Fruit fly (Drosophila melanogaster): Measurements from ENCODE around the gene Osi3.

Gene Osi3

DNA sequence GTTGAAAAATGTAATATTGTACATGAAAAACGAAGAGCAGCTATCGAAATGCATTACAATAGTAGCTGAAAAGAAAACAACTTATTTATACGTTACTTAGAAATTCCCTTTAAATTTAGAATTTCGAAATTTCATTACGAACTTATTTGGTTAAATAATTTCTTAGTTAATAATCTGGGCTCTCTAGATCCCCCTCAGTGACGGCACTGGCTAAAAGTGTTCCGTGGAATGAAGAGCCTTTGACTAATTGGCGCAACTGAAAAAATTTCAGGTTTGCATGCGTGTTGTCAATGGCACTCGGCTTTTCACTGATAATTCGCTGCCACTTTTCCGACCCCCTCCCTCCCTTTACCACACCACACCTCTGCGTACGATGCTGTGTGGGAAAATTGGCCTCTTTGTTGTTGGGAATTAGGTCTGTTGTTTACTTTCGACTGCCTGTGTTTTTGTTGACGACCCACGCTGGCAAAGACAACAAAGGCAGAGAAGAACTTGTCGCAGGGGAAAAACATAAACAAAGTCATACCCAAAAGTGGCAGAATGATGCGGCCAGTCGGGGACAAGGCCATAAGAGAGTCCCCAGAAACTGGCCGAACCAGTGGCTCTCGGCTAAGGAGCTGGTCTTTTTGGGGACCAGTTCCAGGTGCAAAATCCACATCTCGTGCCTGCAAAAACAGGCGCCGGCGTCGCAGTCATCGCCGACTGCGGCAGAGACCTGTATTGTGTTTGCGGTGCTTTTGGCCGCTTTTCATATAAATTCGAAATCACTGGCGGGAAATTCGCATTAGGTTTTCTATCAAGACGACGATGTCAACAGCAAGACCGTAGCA lies at the start of gene Osi3:
Gene Osi3, plus strand, starts transcription at position 780 of the 830 bp plus-strand sequence.
- TF ChIP-seq kay (GFP tag; ENCODE audit: borderline replicate concordance) (no peak), Mnt (GFP tag; optimal IDR thresholded peaks at IDR 0.05) (no peak), Hr96 (GFP tag; optimal IDR thresholded peaks at IDR 0.05) (no peak), toe (GFP tag; optimal IDR thresholded peaks at IDR 0.05) (no peak), Clk (GFP tag; optimal IDR thresholded peaks at IDR 0.05) (no peak), CG5204 (GFP tag; optimal IDR thresholded peaks at IDR 0.05) (no peak), cic (GFP tag; optimal IDR thresholded peaks at IDR 0.05) (no peak), CG11617 (GFP tag; optimal IDR thresholded peaks at IDR 0.05) (no peak), tj (GFP tag; optimal IDR thresholded peaks at IDR 0.05) (no peak), cnc (optimal IDR thresholded peaks at IDR 0.05) (no peak), CG33017 (tag; optimal IDR thresholded peaks at IDR 0.05) (no peak), bab1 (GFP tag; optimal IDR thresholded peaks at IDR 0.05) (no peak), CG12768 (GFP tag; optimal IDR thresholded peaks at IDR 0.05) (no peak), CG14711 (tag; optimal IDR thresholded peaks at IDR 0.05) (no peak), CG7045 (GFP tag; optimal IDR thresholded peaks at IDR 0.05) (no peak), CG1620 (GFP tag; optimal IDR thresholded peaks at IDR 0.05) (no peak)

DNA sequence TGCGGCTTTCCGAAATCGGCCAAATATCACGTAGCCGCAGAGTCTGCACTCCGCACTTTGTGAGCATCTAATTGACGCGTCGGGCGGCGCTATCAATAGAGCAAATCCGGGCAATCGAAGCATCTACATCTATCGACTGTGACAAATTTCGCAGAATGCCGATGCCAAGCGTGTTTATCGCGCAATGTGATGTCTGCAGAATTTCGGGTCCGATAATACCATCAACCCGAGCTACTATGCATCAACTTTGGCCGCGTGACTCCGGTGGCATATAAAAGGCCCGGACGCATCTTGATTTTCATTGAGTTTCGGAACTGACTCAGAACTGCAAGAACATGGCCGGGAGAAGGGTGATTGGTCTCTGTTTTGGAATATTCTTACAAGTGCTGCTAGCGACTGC lies 48.4 kb upstream of the Osi3 start, which contains the start of gene CG1077:
Gene CG1077, plus strand, starts transcription at position 301 of the 400 bp plus-strand sequence.
- TF ChIP-seq CG33017 (tag; optimal IDR thresholded peaks at IDR 0.05): no peak
- no peak for TF ChIP-seq CG7101 (tag; optimal IDR thresholded peaks at IDR 0.05)
- no peak for TF ChIP-seq cic (GFP tag; optimal IDR thresholded peaks at IDR 0.05)
- TF ChIP-seq Clk (GFP tag; optimal IDR thresholded peaks at IDR 0.05): no peak
- no peak for TF ChIP-seq bab1 (GFP tag; optimal IDR thresholded peaks at IDR 0.05)
- no peak for TF ChIP-seq Mnt (GFP tag; optimal IDR thresholded peaks at IDR 0.05)
- no peak for TF ChIP-seq pad (GFP tag; optimal IDR thresholded peaks at IDR 0.05)

DNA sequence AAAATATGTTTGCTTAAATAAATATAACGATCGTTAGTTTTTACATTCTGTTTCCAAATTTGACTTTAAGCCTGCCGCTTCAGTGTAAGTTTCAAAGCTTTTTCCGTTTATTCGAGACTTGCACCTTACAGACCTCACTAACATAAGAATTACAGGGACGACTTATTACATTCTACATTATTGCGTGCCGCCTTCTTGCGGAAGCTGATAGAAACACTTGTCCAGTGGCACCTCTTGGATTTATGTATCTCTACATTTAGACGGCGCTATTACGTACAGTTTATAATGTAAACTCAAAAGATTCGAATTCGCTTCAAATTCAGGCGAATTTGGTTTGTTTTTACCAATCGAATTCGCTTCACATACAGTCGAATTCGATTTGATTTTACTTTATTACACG lies 44.9 kb upstream of the Osi3 start:
- TF ChIP-seq CG33017 (tag; optimal IDR thresholded peaks at IDR 0.05): no peak
- no peak for TF ChIP-seq Clk (GFP tag; optimal IDR thresholded peaks at IDR 0.05)
- TF ChIP-seq Mnt (GFP tag; optimal IDR thresholded peaks at IDR 0.05): no peak
- TF ChIP-seq CG11617 (GFP tag; optimal IDR thresholded peaks at IDR 0.05): no peak
- TF ChIP-seq CG5204 (GFP tag; optimal IDR thresholded peaks at IDR 0.05): no peak
- no peak for TF ChIP-seq toe (GFP tag; optimal IDR thresholded peaks at IDR 0.05)
- TF ChIP-seq CG7101 (tag; optimal IDR thresholded peaks at IDR 0.05): no peak
- no peak for TF ChIP-seq kay (GFP tag; ENCODE audit: borderline replicate concordance)
- no peak for TF ChIP-seq Hr96 (GFP tag; optimal IDR thresholded peaks at IDR 0.05)
- no peak for TF ChIP-seq CG14711 (tag; optimal IDR thresholded peaks at IDR 0.05)
- TF ChIP-seq pad (GFP tag; optimal IDR thresholded peaks at IDR 0.05): no peak
- TF ChIP-seq bab1 (GFP tag; optimal IDR thresholded peaks at IDR 0.05): no peak
- no peak for TF ChIP-seq tj (GFP tag; optimal IDR thresholded peaks at IDR 0.05)

DNA sequence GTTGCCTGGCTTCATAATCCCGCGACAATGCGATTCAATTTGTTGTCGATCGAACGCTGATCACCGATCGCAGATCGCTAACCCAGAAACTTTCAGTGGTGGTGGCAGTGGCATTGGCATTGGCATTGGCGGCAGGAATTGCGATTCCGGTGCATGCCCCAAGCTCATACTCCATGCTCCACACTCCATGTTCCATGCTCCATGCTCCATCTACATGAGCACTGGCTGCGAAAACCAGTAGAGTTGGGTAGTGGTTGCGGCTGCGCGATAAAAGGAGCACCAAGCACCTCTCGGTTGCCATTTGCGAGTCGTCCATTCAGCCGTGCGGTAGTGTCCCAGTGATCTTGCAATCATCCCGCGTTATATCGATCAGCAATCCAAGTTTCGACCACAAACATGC lies 42.4 kb upstream of the Osi3 start, which contains the start of gene Osi1:
Gene Osi1, plus strand, starts transcription at position 301 of the 400 bp plus-strand sequence.
- TF ChIP-seq bab1 (GFP tag; optimal IDR thresholded peaks at IDR 0.05) (no peak), toe (GFP tag; optimal IDR thresholded peaks at IDR 0.05) (no peak), CG12768 (GFP tag; optimal IDR thresholded peaks at IDR 0.05) (no peak), pad (GFP tag; optimal IDR thresholded peaks at IDR 0.05) (no peak), Crg-1 (GFP tag; optimal IDR thresholded peaks at IDR 0.05) (no peak), kay (GFP tag; ENCODE audit: borderline replicate concordance) (no peak), ovo (GFP tag; optimal IDR thresholded peaks at IDR 0.05) (no peak), CG7045 (GFP tag; optimal IDR thresholded peaks at IDR 0.05) (no peak), Mnt (GFP tag; optimal IDR thresholded peaks at IDR 0.05) (no peak), CG33017 (tag; optimal IDR thresholded peaks at IDR 0.05) (no peak)

DNA sequence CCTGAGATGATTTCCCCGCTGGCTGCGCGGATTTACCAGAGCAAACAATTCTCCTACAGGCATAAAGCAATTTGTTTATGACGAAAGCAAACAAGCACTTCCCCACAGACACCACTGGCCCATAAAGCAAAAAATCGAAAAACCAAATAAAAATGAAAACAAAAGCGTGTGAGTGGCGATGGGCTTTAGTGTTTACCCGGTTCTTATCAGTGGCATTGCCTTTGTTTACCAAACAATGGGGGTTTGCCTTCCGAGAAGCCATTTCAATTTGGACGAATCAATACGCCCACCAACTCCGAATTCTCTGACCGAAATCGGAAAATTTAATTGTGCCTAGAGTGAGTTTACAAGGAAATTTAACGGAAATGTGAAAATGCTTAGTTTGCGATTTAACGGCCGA lies 33.1 kb upstream of the Osi3 start:
- TF ChIP-seq tj (GFP tag; optimal IDR thresholded peaks at IDR 0.05) (no peak), toe (GFP tag; optimal IDR thresholded peaks at IDR 0.05) (no peak), CG33017 (tag; optimal IDR thresholded peaks at IDR 0.05) (no peak), CG11617 (GFP tag; optimal IDR thresholded peaks at IDR 0.05) (no peak), CG12768 (GFP tag; optimal IDR thresholded peaks at IDR 0.05) (no peak), bab1 (GFP tag; optimal IDR thresholded peaks at IDR 0.05) (no peak)

DNA sequence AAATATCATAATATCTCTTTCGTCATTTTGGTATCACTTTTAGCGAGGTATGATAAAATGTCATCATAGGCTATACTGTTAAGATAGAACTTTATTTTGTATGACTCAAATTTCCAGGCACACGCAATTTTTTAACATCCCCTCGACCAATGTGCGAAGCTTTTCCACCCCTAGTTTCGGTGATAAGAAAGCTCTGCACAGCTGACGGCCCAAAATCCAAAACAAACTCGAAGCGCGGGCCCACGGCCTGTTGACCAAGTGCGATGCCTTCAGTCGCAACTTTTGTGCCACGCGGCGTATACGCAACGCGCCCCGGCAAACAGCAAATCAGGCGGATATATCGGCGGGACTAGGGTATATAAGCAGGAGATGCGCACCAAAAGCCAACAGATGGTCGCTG lies 28.6 kb upstream of the Osi3 start, which contains the start of gene NPFR:
Gene NPFR, plus strand, starts transcription at position 301 of the 400 bp plus-strand sequence.
- no peak for TF ChIP-seq Mnt (GFP tag; optimal IDR thresholded peaks at IDR 0.05)

DNA sequence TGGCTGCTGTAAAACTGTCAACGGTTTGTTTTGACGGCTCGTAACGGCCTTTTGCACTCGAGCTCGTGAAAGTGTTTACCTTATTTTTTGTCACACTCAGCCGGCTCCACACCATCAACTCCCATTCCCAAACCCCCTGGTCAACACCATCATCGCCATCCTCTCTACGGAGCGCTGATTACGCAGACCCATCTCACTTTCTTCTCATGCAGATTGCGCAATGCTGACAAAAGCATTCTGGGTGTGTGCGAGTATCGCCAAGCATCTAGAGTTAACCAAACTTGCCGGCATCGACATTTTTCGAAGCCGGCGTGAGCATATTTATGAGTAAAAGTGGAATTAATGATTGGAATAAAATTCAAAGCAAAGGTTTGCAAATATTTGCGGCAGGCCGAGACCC lies 19.2 kb upstream of the Osi3 start:
- TF ChIP-seq CG7045 (GFP tag; optimal IDR thresholded peaks at IDR 0.05) (no peak), CG7101 (tag; optimal IDR thresholded peaks at IDR 0.05) (no peak), toe (GFP tag; optimal IDR thresholded peaks at IDR 0.05) (no peak), ovo (GFP tag; optimal IDR thresholded peaks at IDR 0.05) (no peak)

All from whole organism, adult.